Fruit fly (Drosophila melanogaster): ENCODE measurements around the gene Mrp4.

DNA sequence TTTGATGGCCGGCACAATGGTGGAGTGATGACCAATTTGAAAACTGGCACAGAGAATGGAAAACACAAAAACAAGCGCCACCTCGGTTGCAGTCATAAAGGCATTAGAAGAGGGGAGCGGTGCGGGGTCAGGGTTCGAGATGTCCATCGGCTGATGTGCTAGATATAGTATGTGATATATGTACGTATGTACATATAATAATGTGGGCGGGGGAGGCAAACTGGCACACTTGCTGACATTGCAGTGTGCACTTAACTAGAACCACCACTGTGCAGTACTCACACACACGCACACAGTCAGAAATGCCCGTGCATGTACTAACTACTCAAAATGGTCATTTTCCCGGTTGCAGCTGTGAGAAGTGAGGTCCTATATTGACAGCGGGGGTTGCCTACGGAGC is 49.8 kb downstream of the Mrp4 start:
- TF ChIP-seq h (optimal IDR thresholded peaks at IDR 0.05) (no peak), Sin3A (optimal IDR thresholded peaks at IDR 0.05) (no peak), psq (optimal IDR thresholded peaks at IDR 0.05) (no peak), ttk (optimal IDR thresholded peaks at IDR 0.05) (no peak), Myc (optimal IDR thresholded peaks at IDR 0.05) (no peak)
